Worm (Caenorhabditis elegans): ENCODE results near the gene acl-8.
A peak's percentile ranks its signal among the peaks of the same experiment; 100 is the strongest.

DNA sequence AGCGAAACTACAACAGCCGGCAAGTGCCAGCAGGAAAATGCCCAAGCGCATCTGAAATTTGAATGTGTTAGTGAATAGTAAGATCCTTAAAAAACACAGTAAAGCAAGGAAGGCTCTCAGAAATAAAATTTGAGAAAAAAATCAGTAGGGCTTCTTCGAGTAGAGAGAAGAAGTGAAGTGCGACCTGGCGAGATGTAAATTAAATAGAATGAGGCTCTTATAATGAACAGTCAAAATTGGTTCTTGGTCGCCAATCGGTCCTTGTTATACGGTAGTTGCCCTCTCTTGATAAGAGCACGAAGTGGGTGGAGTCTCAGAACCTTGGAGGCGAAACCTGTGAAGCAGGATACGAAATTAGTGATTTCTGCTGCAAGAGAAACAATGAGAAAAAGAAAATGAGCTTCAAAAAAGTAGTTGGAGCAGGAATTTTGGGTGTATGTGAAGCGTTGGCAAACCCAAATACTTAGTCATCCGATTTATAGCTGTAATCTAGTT is 41.9 kb upstream of the acl-8 start, which contains the start of gene bcf-1:
- TF ChIP-seq aly-2 (tag; optimal IDR thresholded peaks at IDR 0.05) (no peak), nhr-71 (tag; optimal IDR thresholded peaks at IDR 0.05) (no peak), nhr-28 (tag; optimal IDR thresholded peaks at IDR 0.05) (no peak), unc-86 (tag; optimal IDR thresholded peaks at IDR 0.05) (no peak), snpc-4 (tag; optimal IDR thresholded peaks at IDR 0.05) (no peak), elt-2 (tag; optimal IDR thresholded peaks at IDR 0.05) (peak; percentile 3), nhr-90 (tag; optimal IDR thresholded peaks at IDR 0.05; ENCODE audit: poor library complexity) (no peak), dpl-1 (GFP tag; optimal IDR thresholded peaks at IDR 0.05) (no peak), egl-27 (tag; optimal IDR thresholded peaks at IDR 0.05) (no peak), isw-1 (GFP tag; IDR thresholded peaks at IDR 0.05) (no peak)
